Fruit fly (Drosophila melanogaster): ENCODE data around the gene rudhira.
A peak's percentile ranks its signal among the peaks of the same experiment; 100 is the strongest.

Gene rudhira

DNA sequence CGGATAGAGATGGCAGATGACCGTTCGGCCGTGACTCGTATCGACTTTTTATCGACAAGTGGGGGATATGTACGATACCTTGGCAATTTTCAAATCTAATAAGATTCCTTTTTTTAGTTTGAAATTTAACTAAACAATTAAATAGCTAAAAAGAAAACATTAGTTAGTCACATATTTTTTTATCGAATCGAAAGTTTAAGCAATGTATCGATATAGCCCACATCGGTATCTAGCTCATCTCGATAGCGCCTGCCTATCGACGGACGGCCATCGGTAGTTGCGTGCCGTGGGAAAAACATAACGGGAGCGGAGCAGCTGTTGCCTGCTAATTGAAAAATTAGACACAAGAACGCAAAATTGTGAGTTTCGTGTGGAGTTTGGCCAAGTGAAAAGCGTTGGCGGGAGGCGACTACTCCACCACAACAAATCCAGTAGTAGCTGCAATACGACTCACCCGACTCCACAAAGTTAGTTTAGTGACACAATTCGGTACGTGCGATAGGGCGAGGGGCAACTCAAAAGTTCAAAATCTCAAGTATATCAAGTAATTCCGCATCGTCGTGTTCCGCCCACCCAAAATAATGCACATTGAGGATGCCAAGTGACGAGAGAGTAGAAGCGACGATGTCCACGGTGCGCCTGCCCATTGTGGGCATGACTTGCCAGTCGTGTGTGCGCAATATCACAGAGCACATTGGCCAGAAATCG, 38.2 kb downstream of the rudhira start, which contains the start of the genes CG10347 and ATP7 (continued):
- TF ChIP-seq en (GFP tag; optimal IDR thresholded peaks at IDR 0.05), result no peak
- TF ChIP-seq CG30431 (GFP tag; optimal IDR thresholded peaks at IDR 0.05), result no peak
- no peak for TF ChIP-seq gt (GFP tag; IDR thresholded peaks at IDR 0.05)
- no peak for TF ChIP-seq her (GFP tag; optimal IDR thresholded peaks at IDR 0.05)
- peak; percentile 45 for TF ChIP-seq CG9932 (GFP tag; IDR thresholded peaks at IDR 0.05)
- TF ChIP-seq Meics (GFP tag; optimal IDR thresholded peaks at IDR 0.05), result no peak
- TF ChIP-seq CG7987 (GFP tag; optimal IDR thresholded peaks at IDR 0.05), result no peak
- no peak for TF ChIP-seq ro (GFP tag; IDR thresholded peaks at IDR 0.05)
- TF ChIP-seq so (GFP tag; IDR thresholded peaks at IDR 0.05), result no peak
- peak; percentile 34 for TF ChIP-seq CG12299 (tag; optimal IDR thresholded peaks at IDR 0.05)
- TF ChIP-seq bbx (GFP tag; IDR thresholded peaks at IDR 0.05; ENCODE audit: partially characterized antibody), result peak; percentile 84
- TF ChIP-seq CG8765 (GFP tag; IDR thresholded peaks at IDR 0.05), result no peak
- TF ChIP-seq CG14965 (GFP tag; optimal IDR thresholded peaks at IDR 0.05; ENCODE audit: borderline replicate concordance), result no peak
- no peak for TF ChIP-seq seq (GFP tag; IDR thresholded peaks at IDR 0.05)
- TF ChIP-seq Hr39 (optimal IDR thresholded peaks at IDR 0.05), result no peak
- 0 out of 3 replicates have a peak, but pooled peaks have one; percentile 23 for TF ChIP-seq H15 (GFP tag; IDR thresholded peaks at IDR 0.05)
- peak; percentile 82 for TF ChIP-seq tna (GFP tag; IDR thresholded peaks at IDR 0.05; ENCODE audit: partially characterized antibody)
- no peak for TF ChIP-seq zf30C (GFP tag; optimal IDR thresholded peaks at IDR 0.05)
- no peak for TF ChIP-seq CG7357 (GFP tag; IDR thresholded peaks at IDR 0.05)
- TF ChIP-seq gcm2 (GFP tag; optimal IDR thresholded peaks at IDR 0.05), result no peak
- no peak for TF ChIP-seq Dad (GFP tag; optimal IDR thresholded peaks at IDR 0.05)
- peak; percentile 12 for TF ChIP-seq fu2 (GFP tag; optimal IDR thresholded peaks at IDR 0.05)
- no peak; the same call in 1 of the 2 replicates for TF ChIP-seq slbo (GFP tag; IDR thresholded peaks at IDR 0.05)
- no peak for TF ChIP-seq gsb-n (tag; optimal IDR thresholded peaks at IDR 0.05)
- no peak for TF ChIP-seq CG18011 (GFP tag; optimal IDR thresholded peaks at IDR 0.05)
- peak; percentile 18 for TF ChIP-seq CoRest (tag; optimal IDR thresholded peaks at IDR 0.05)
- no peak for TF ChIP-seq HHEX (GFP tag; optimal IDR thresholded peaks at IDR 0.05)
- peak; percentile 26 for TF ChIP-seq CG7839 (tag; optimal IDR thresholded peaks at IDR 0.05)
- no peak for TF ChIP-seq rib (GFP tag; IDR thresholded peaks at IDR 0.05)
- no peak for TF ChIP-seq Ssrp (tag; optimal IDR thresholded peaks at IDR 0.05)
- no peak for TF ChIP-seq kah (GFP tag; optimal IDR thresholded peaks at IDR 0.05)
- no peak for TF ChIP-seq CG3847 (GFP tag; IDR thresholded peaks at IDR 0.05)
- TF ChIP-seq Sox100B (GFP tag; optimal IDR thresholded peaks at IDR 0.05), result no peak
- TF ChIP-seq CG10979 (tag; optimal IDR thresholded peaks at IDR 0.05), result no peak
- TF ChIP-seq salm (tag; optimal IDR thresholded peaks at IDR 0.05), result no peak
- peak; percentile 90 for TF ChIP-seq sens (GFP tag)
- peak; percentile 72 for TF ChIP-seq Sin3A (optimal IDR thresholded peaks at IDR 0.05)
- no peak for TF ChIP-seq CkIIα-i1 (GFP tag; IDR thresholded peaks at IDR 0.05)
- TF ChIP-seq CG15696 (tag; optimal IDR thresholded peaks at IDR 0.05), result peak; percentile 1
- no peak for TF ChIP-seq CG4820 (GFP tag; optimal IDR thresholded peaks at IDR 0.05)
- TF ChIP-seq pita (GFP tag; optimal IDR thresholded peaks at IDR 0.05), result no peak
- TF ChIP-seq Fer1 (GFP tag; optimal IDR thresholded peaks at IDR 0.05), result peak; percentile 53
- TF ChIP-seq BEAF-32 (GFP tag; optimal IDR thresholded peaks at IDR 0.05), result peak; percentile 93
- TF ChIP-seq CG14014 (GFP tag; IDR thresholded peaks at IDR 0.05), result no peak
- peak; percentile 11 for TF ChIP-seq sd (tag; optimal IDR thresholded peaks at IDR 0.05)
- TF ChIP-seq Ets65A (GFP tag), result peak; percentile 80
- TF ChIP-seq CG11560 (tag; IDR thresholded peaks at IDR 0.05), result no peak
- TF ChIP-seq Deaf1 (tag; optimal IDR thresholded peaks at IDR 0.05), result peak; percentile 7
- no peak for TF ChIP-seq CG6765 (GFP tag; optimal IDR thresholded peaks at IDR 0.05)
- TF ChIP-seq schlank (tag; optimal IDR thresholded peaks at IDR 0.05), result no peak
- TF ChIP-seq CG13424 (tag; optimal IDR thresholded peaks at IDR 0.05), result peak; percentile 43

Measured in whole organism, embryonic.